Fruit fly (Drosophila melanogaster) whole organism, embryonic: ENCODE measurements around the gene nop5.
A peak's percentile ranks its signal among the peaks of the same experiment; 100 is the strongest.

Source experiments
- Ada2b ChIP-seq: fragments of 200-800 bp; sonication (Bioruptor generic); IDR thresholded peaks from 2 replicates; pipeline ENCODE4 v1.3.6; 2022; ENCODE audit warnings: missing biosample characterization, missing genetic modification characterization
- BEAF-32 ChIP-seq: fragments of 200-800 bp; sonication (Bioruptor generic); optimal IDR thresholded peaks from 3 replicates; lab custom pipeline; 2017; ENCODE audit warnings: missing biosample characterization, missing genetic modification characterization, mild to moderate bottlenecking, moderate library complexity, missing genetic modification reagents
- Bdp1 ChIP-seq: fragments of 200-800 bp; sonication (Bioruptor generic); optimal IDR thresholded peaks from 3 replicates; lab custom pipeline; 2016; ENCODE audit warnings: missing biosample characterization, missing genetic modification characterization
- CG1024 ChIP-seq: fragments of 200-800 bp; sonication (Bioruptor generic); IDR thresholded peaks from 2 replicates; pipeline ENCODE4 v1.3.6; 2022; ENCODE audit warnings: missing biosample characterization, missing genetic modification characterization
- CG10565 ChIP-seq: fragments of 200-800 bp; sonication (Bioruptor generic); optimal IDR thresholded peaks from 3 replicates; lab custom pipeline; 2016; ENCODE audit warnings: missing biosample characterization, mild to moderate bottlenecking, missing genetic modification characterization
- CG10979 ChIP-seq: fragments of 200-800 bp; sonication (Bioruptor generic); optimal IDR thresholded peaks from 2 replicates; lab custom pipeline; 2018; ENCODE audit warnings: missing biosample characterization, mild to moderate bottlenecking, missing genetic modification characterization, moderate library complexity
- CG12071 ChIP-seq: fragments of 200-800 bp; sonication (Bioruptor generic); optimal IDR thresholded peaks from 3 replicates; lab custom pipeline; 2018; ENCODE audit warnings: missing biosample characterization, mild to moderate bottlenecking, missing genetic modification characterization
- CG12155 ChIP-seq: fragments of 200-800 bp; sonication (Bioruptor generic); optimal IDR thresholded peaks from 3 replicates; lab custom pipeline; 2016; ENCODE audit warnings: missing biosample characterization, missing genetic modification characterization
- CG13624 ChIP-seq: fragments of 200-800 bp; sonication (Bioruptor generic); optimal IDR thresholded peaks from 2 replicates; lab custom pipeline; 2016; ENCODE audit warnings: missing biosample characterization, missing genetic modification characterization
- CG14710 ChIP-seq: fragments of 200-800 bp; sonication (Bioruptor generic); optimal IDR thresholded peaks from 3 replicates; lab custom pipeline; 2019; ENCODE audit warnings: missing biosample characterization, mild to moderate bottlenecking, missing genetic modification characterization, moderate library complexity
- CG17186 ChIP-seq: fragments of 200-800 bp; sonication (Bioruptor generic); optimal IDR thresholded peaks from 3 replicates; lab custom pipeline; 2017; ENCODE audit warnings: missing biosample characterization, missing genetic modification reagents, missing genetic modification characterization
- CG17829 ChIP-seq: fragments of 200-800 bp; optimal IDR thresholded peaks from 2 replicates; lab custom pipeline; 2019; ENCODE audit warnings: missing biosample characterization, mild to moderate bottlenecking, missing genetic modification characterization, moderate library complexity
- CG2120 ChIP-seq: fragments of 200-800 bp; sonication (Bioruptor generic); optimal IDR thresholded peaks from 3 replicates; lab custom pipeline; 2016; ENCODE audit warnings: missing biosample characterization, missing genetic modification characterization
- CG2875 ChIP-seq: fragments of 200-800 bp; sonication (Bioruptor generic); optimal IDR thresholded peaks from 2 replicates; lab custom pipeline; 2017; ENCODE audit warnings: missing biosample characterization, mild to moderate bottlenecking, missing genetic modification characterization, missing genetic modification reagents
- CG34376 ChIP-seq: fragments of 200-800 bp; sonication (Bioruptor generic); optimal IDR thresholded peaks from 2 replicates; lab custom pipeline; 2018; ENCODE audit warnings: missing biosample characterization, mild to moderate bottlenecking, missing genetic modification characterization
- CG4617 ChIP-seq: fragments of 200-800 bp; sonication (Bioruptor generic); optimal IDR thresholded peaks from 3 replicates; lab custom pipeline; 2016; ENCODE audit warnings: missing biosample characterization, missing genetic modification characterization, borderline replicate concordance
- CG4707 ChIP-seq: fragments of 200-800 bp; sonication (Bioruptor generic); optimal IDR thresholded peaks from 2 replicates; lab custom pipeline; 2018; ENCODE audit warnings: missing biosample characterization, mild to moderate bottlenecking, missing genetic modification characterization, moderate library complexity
- CG4820 ChIP-seq: fragments of 200-800 bp; sonication (Bioruptor generic); optimal IDR thresholded peaks from 3 replicates; lab custom pipeline; 2016; ENCODE audit warnings: missing biosample characterization, missing genetic modification characterization
- CG7839 ChIP-seq: fragments of 200-800 bp; sonication (Bioruptor generic); optimal IDR thresholded peaks from 3 replicates; lab custom pipeline; 2018; ENCODE audit warnings: missing biosample characterization, mild to moderate bottlenecking, missing genetic modification characterization, moderate library complexity
- CG8089 ChIP-seq: fragments of 200-800 bp; sonication (Bioruptor generic); optimal IDR thresholded peaks from 3 replicates; lab custom pipeline; 2016; ENCODE audit warnings: missing biosample characterization, missing genetic modification characterization
- CG9215 ChIP-seq: fragments of 200-800 bp; sonication (Bioruptor generic); IDR thresholded peaks from 2 replicates; pipeline ENCODE4 v1.3.6; 2022; ENCODE audit warnings: missing biosample characterization, missing genetic modification characterization
- CrebB ChIP-seq: fragments of 200-800 bp; sonication (Bioruptor generic); optimal IDR thresholded peaks from 3 replicates; lab custom pipeline; 2018; ENCODE audit warnings: missing biosample characterization, mild to moderate bottlenecking, missing genetic modification characterization
- Dfd ChIP-seq, 2 experiments: fragments of >200 bp; optimal IDR thresholded peaks; 2 replicates each; lab custom pipeline; 2017; ENCODE audit warnings: missing biosample characterization in 2 of 2, missing genetic modification characterization in 2 of 2
- Dp ChIP-seq: fragments of 200-800 bp; sonication (Bioruptor generic); optimal IDR thresholded peaks from 2 replicates; lab custom pipeline; 2018; ENCODE audit warnings: missing biosample characterization, mild to moderate bottlenecking, missing genetic modification characterization, moderate library complexity
- Ets65A ChIP-seq: fragments of 200-800 bp; sonication (Bioruptor generic); peaks from one replicate; lab custom pipeline; 2016; ENCODE audit warnings: missing biosample characterization, missing genetic modification characterization
- Fer3 ChIP-seq: fragments of 200-800 bp; sonication (Bioruptor generic); optimal IDR thresholded peaks from 2 replicates; lab custom pipeline; 2018; ENCODE audit warnings: missing biosample characterization, mild to moderate bottlenecking, missing genetic modification characterization, moderate library complexity
- Gsc ChIP-seq: fragments of 200-800 bp; sonication (Bioruptor generic); IDR thresholded peaks from 2 replicates; pipeline ENCODE4 v1.3.6; 2022; ENCODE audit warnings: missing biosample characterization, missing genetic modification characterization
- Hmx ChIP-seq: fragments of 200-800 bp; sonication (Bioruptor generic); optimal IDR thresholded peaks from 2 replicates; lab custom pipeline; 2016; ENCODE audit warnings: missing biosample characterization, missing genetic modification characterization
- Mad ChIP-seq: fragments of 200-800 bp; sonication (Bioruptor generic); optimal IDR thresholded peaks from 2 replicates; lab custom pipeline; 2016; ENCODE audit warnings: missing biosample characterization, missing genetic modification characterization
- Opbp ChIP-seq: fragments of 200-800 bp; sonication (Bioruptor generic); IDR thresholded peaks from 3 replicates; pipeline ENCODE4 v1.3.6; 2022; ENCODE audit warnings: missing biosample characterization, missing genetic modification characterization; ENCODE audit not compliant: partially characterized antibody
- Optix ChIP-seq: fragments of 200-800 bp; sonication (Bioruptor generic); IDR thresholded peaks from 3 replicates; pipeline ENCODE4 v1.3.6; 2022; ENCODE audit warnings: missing biosample characterization, missing genetic modification characterization
- Six4 ChIP-seq: fragments of 200-800 bp; sonication (Bioruptor generic); optimal IDR thresholded peaks from 2 replicates; lab custom pipeline; 2016; ENCODE audit warnings: missing biosample characterization, missing genetic modification characterization
- Trl ChIP-seq, 3 experiments: fragments of >200 bp in 2 of 3; fragments of 200-800 bp in 1 of 3; sonication (Bioruptor generic) in 1 of 3; optimal IDR thresholded peaks; 2 replicates in 1 of 3; 3 replicates in 2 of 3; lab custom pipeline; 2016 to 2017; ENCODE audit warnings: missing biosample characterization in 1 of 3, missing genetic modification characterization in 1 of 3
- Vsx1 ChIP-seq: fragments of 200-800 bp; sonication (Bioruptor generic); optimal IDR thresholded peaks from 2 replicates; lab custom pipeline; 2017; ENCODE audit warnings: missing biosample characterization, mild to moderate bottlenecking, missing genetic modification characterization, missing genetic modification reagents
- chn ChIP-seq: fragments of 200-800 bp; sonication (Bioruptor generic); optimal IDR thresholded peaks from 2 replicates; lab custom pipeline; 2016; ENCODE audit warnings: missing biosample characterization, missing genetic modification characterization
- crp ChIP-seq, 2 experiments: fragments of 200-800 bp; sonication (Bioruptor generic); optimal IDR thresholded peaks; 2 replicates in 1 of 2; 3 replicates in 1 of 2; lab custom pipeline; 2017; ENCODE audit warnings: missing biosample characterization in 2 of 2, missing genetic modification characterization in 2 of 2, mild to moderate bottlenecking in 1 of 2, moderate library complexity in 1 of 2
- disco-r ChIP-seq: fragments of 200-800 bp; sonication (Bioruptor generic); optimal IDR thresholded peaks from 2 replicates; lab custom pipeline; 2016; ENCODE audit warnings: missing biosample characterization, missing genetic modification characterization
- dmrt11E ChIP-seq: fragments of 200-800 bp; sonication (Bioruptor generic); optimal IDR thresholded peaks from 3 replicates; lab custom pipeline; 2018; ENCODE audit warnings: missing biosample characterization, mild to moderate bottlenecking, missing genetic modification characterization, moderate library complexity
- fd64A ChIP-seq: fragments of 200-800 bp; sonication (Bioruptor generic); optimal IDR thresholded peaks from 3 replicates; lab custom pipeline; 2018; ENCODE audit warnings: missing biosample characterization, mild to moderate bottlenecking, missing genetic modification characterization
- knrl ChIP-seq: fragments of 200-800 bp; sonication (Bioruptor generic); IDR thresholded peaks from 3 replicates; pipeline ENCODE4 v1.3.6; 2022; ENCODE audit warnings: missing biosample characterization, missing genetic modification characterization; ENCODE audit not compliant: partially characterized antibody
- lbe ChIP-seq: fragments of 200-800 bp; sonication (Bioruptor generic); optimal IDR thresholded peaks from 2 replicates; lab custom pipeline; 2016; ENCODE audit warnings: missing biosample characterization, mild to moderate bottlenecking, missing genetic modification characterization
- mirr ChIP-seq: fragments of 200-800 bp; sonication (Bioruptor generic); optimal IDR thresholded peaks from 3 replicates; lab custom pipeline; 2018; ENCODE audit warnings: missing biosample characterization, mild to moderate bottlenecking, missing genetic modification characterization
- otp ChIP-seq: fragments of 200-800 bp; sonication (Bioruptor generic); IDR thresholded peaks from 3 replicates; pipeline ENCODE4, ENCODE4 v1.3.6; 2022; ENCODE audit warnings: missing biosample characterization, missing genetic modification characterization
- phol ChIP-seq: fragments of 200-800 bp; sonication (Bioruptor generic); optimal IDR thresholded peaks from 3 replicates; lab custom pipeline; 2018; ENCODE audit warnings: missing biosample characterization, mild to moderate bottlenecking, missing genetic modification characterization, moderate library complexity
- schlank ChIP-seq: fragments of 200-800 bp; sonication (Bioruptor generic); optimal IDR thresholded peaks from 2 replicates; lab custom pipeline; 2018; ENCODE audit warnings: missing biosample characterization, mild to moderate bottlenecking, missing genetic modification characterization
- sens ChIP-seq: fragments of 200-800 bp; sonication (Bioruptor generic); peaks from one replicate; lab custom pipeline; 2016; ENCODE audit warnings: missing biosample characterization, missing genetic modification characterization
- sna ChIP-seq: fragments of 200-800 bp; sonication (Bioruptor generic); IDR thresholded peaks from 2 replicates; pipeline ENCODE4 v1.3.6; 2022; ENCODE audit warnings: missing biosample characterization, missing genetic modification characterization; ENCODE audit not compliant: partially characterized antibody
- stwl ChIP-seq: fragments of 200-800 bp; sonication (Bioruptor generic); optimal IDR thresholded peaks from 3 replicates; lab custom pipeline; 2018; ENCODE audit warnings: missing biosample characterization, mild to moderate bottlenecking, missing genetic modification characterization, moderate library complexity
- tx ChIP-seq: fragments of 200-800 bp; sonication (Bioruptor generic); optimal IDR thresholded peaks from 2 replicates; lab custom pipeline; 2016; ENCODE audit warnings: missing biosample characterization, missing genetic modification characterization
- usp ChIP-seq: fragments of >200 bp; optimal IDR thresholded peaks from 2 replicates; lab custom pipeline; 2017; ENCODE audit warnings: missing biosample characterization, missing genetic modification characterization
- zfh1 ChIP-seq: fragments of 200-800 bp; sonication (Bioruptor generic); IDR thresholded peaks from 3 replicates; pipeline ENCODE4 v1.3.6; 2022; ENCODE audit warnings: missing biosample characterization, missing genetic modification characterization

nop5 gene

DNA sequence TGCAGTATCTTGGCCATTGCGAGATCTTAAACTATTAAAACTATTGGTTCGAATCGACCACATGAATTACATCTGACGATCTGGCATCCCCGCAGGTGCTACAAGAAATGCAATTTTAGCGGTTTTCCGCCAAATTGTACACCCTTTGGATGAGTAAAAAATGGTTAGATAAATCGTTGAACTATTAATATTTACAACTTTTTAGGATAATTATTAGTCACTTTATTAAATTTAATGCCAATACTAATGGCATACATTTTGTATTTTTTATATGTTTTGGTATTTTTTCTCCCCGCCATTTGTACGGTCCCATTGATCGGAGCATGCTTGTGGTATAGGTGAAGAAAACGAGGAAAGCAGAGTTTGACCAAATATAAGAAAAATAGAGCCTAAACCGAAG lies 10.8 kb downstream of the nop5 start, which contains the start of the genes Polr1F and Rat1 (continued):
- TF ChIP-seq lbe (GFP tag; lab: Kevin White, UChicago) = no peak
- no peak for TF ChIP-seq Dfd (GFP tag; optimal IDR thresholded peaks at IDR 0.05; lab: Kevin White, UChicago)
- TF ChIP-seq Opbp = no peak
- no peak for TF ChIP-seq fd64A (GFP tag; lab: Kevin White, UChicago)
- TF ChIP-seq schlank (tag; lab: Kevin White, UChicago) = no peak
- TF ChIP-seq dmrt11E (tag; lab: Kevin White, UChicago) = peak; percentile 29
- TF ChIP-seq Dp (GFP tag; lab: Kevin White, UChicago) = peak; percentile 53
- peak; percentile 19 for TF ChIP-seq CG12155 (GFP tag; lab: Kevin White, UChicago)
- TF ChIP-seq otp (GFP tag; lab: Robert Waterston, UW) = no peak
- no peak for TF ChIP-seq Six4 (GFP tag; lab: Kevin White, UChicago)
- TF ChIP-seq Trl (optimal IDR thresholded peaks at IDR 0.05; lab: Kevin White, UChicago) = no peak
- TF ChIP-seq Trl (GFP tag; optimal IDR thresholded peaks at IDR 0.05; lab: Kevin White, UChicago) = peak; percentile 30
- peak; percentile 39 for TF ChIP-seq Ets65A (GFP tag; lab: Kevin White, UChicago)
- no peak for TF ChIP-seq Ada2b (GFP tag; lab: Robert Waterston, UW)
- TF ChIP-seq CG4820 (GFP tag; lab: Kevin White, UChicago) = peak; percentile 4
- TF ChIP-seq CG1024 (GFP tag; lab: Robert Waterston, UW) = no peak
- TF ChIP-seq CG34376 (GFP tag; lab: Kevin White, UChicago) = peak; percentile 1
- TF ChIP-seq tx (GFP tag; lab: Kevin White, UChicago) = no peak
- no peak for TF ChIP-seq CG8089 (GFP tag; lab: Kevin White, UChicago)
- peak; percentile 20; the same call in 1 of the 3 replicates for TF ChIP-seq knrl (GFP tag; lab: Robert Waterston, UW)
- no peak for TF ChIP-seq Hmx (GFP tag; lab: Kevin White, UChicago)
- no peak for TF ChIP-seq CrebB (tag; lab: Kevin White, UChicago)
- peak; percentile 75 for TF ChIP-seq CG14710
- TF ChIP-seq CG10979 (tag; lab: Kevin White, UChicago) = peak; percentile 21
- no peak for TF ChIP-seq CG10565 (GFP tag; lab: Kevin White, UChicago)
- peak; percentile 30 for TF ChIP-seq stwl (tag; lab: Kevin White, UChicago)
- TF ChIP-seq CG4617 = peak; percentile 83
- TF ChIP-seq Bdp1 (GFP tag; lab: Kevin White, UChicago) = peak; percentile 5
- peak; percentile 62 for TF ChIP-seq phol (tag; lab: Kevin White, UChicago)
- TF ChIP-seq CG17829 (tag; lab: Kevin White, UChicago) = peak; percentile 63
- no peak for TF ChIP-seq mirr (GFP tag; lab: Kevin White, UChicago)
- TF ChIP-seq CG9215 (GFP tag; lab: Robert Waterston, UW) = no peak
- TF ChIP-seq crp (GFP tag; optimal IDR thresholded peaks at IDR 0.05; lab: Kevin White, UChicago) = peak in 1 of 2 experiments; percentile 46
- TF ChIP-seq CG7839 = no peak
- TF ChIP-seq usp (GFP tag; lab: Kevin White, UChicago) = no peak
- TF ChIP-seq CG2875 (GFP tag; lab: Kevin White, UChicago) = no peak
- TF ChIP-seq Vsx1 (GFP tag; lab: Kevin White, UChicago) = no peak
- no peak for TF ChIP-seq Gsc (GFP tag; lab: Robert Waterston, UW)
- no peak for TF ChIP-seq CG4707 (GFP tag; lab: Kevin White, UChicago)
- TF ChIP-seq BEAF-32 (GFP tag; lab: Kevin White, UChicago) = peak; percentile 42
- no peak for TF ChIP-seq Optix
- TF ChIP-seq CG12071 (GFP tag; lab: Kevin White, UChicago) = no peak
- TF ChIP-seq disco-r (GFP tag; lab: Kevin White, UChicago) = no peak
- TF ChIP-seq CG13624 = peak; percentile 27
- peak; percentile 33 for TF ChIP-seq Mad (GFP tag; lab: Kevin White, UChicago)
- TF ChIP-seq chn (GFP tag; lab: Kevin White, UChicago) = peak; percentile 45
- TF ChIP-seq CG17186 (GFP tag; lab: Kevin White, UChicago) = peak; percentile 28
- peak; percentile 14; the same call in 1 of the 3 replicates for TF ChIP-seq zfh1 (GFP tag; lab: Robert Waterston, UW)
- TF ChIP-seq sens = peak; percentile 93
- TF ChIP-seq sna = no peak
- peak; percentile 14 for TF ChIP-seq Fer3 (tag; lab: Kevin White, UChicago)
- TF ChIP-seq CG2120 (GFP tag; lab: Kevin White, UChicago) = peak; percentile 69
